Fruit fly (Drosophila melanogaster): Measurements from ENCODE around the gene CG3437.
A peak's percentile ranks its signal among the peaks of the same experiment; 100 is the strongest.

Gene CG3437

DNA sequence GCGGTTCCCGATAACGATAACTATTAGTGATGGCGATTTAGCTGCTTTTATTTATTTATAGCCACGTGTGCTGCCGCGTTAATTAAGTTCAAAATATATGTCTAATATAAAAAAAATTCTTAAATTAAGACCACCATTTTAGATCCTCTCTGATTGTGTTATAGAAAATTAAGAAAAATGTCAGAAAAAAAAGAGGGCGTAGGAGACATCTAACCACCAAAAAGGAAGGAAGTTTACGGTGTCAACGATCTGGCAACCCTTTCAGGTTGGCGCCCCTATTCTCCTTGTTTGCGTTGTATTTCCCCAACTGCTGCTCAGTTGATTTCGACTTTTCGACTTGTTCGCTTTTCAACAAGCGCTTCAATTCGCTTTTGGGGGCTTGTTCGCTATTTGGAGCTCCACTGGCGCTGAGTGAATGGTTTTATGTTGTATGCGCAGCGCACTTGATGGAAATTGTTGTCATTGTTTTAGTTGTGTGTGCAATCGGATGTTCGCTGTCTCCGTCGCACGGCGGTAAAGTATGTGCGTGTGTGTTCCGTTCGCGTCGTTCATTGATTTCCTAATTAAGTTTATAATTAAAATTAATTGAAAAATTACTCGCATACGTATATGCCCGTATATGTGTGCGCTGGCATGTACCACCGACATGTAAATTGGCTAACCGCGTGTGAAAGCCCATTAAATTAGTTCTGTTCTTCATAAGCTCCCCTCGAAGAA is 3.5 kb upstream of the CG3437 start, which contains the start of the genes CG3434 and CG44838 (continued):
- TF ChIP-seq CG1621 (tag; optimal IDR thresholded peaks at IDR 0.05) (peak; percentile 37), cyc (GFP tag; optimal IDR thresholded peaks at IDR 0.05) (peak; percentile 69), fd85E (GFP tag; optimal IDR thresholded peaks at IDR 0.05) (peak; percentile 5), salr (GFP tag; optimal IDR thresholded peaks at IDR 0.05) (peak; percentile 14 to 36), Eip78C (GFP tag) (peak; percentile 92), vri (GFP tag; optimal IDR thresholded peaks at IDR 0.05) (peak; percentile 54), Sox15 (GFP tag; optimal IDR thresholded peaks at IDR 0.05) (peak; percentile 65), CG32006 (GFP tag; optimal IDR thresholded peaks at IDR 0.05) (peak; percentile 70), CG10669 (GFP tag; optimal IDR thresholded peaks at IDR 0.05) (peak; percentile 28), achi (GFP tag; optimal IDR thresholded peaks at IDR 0.05) (peak; percentile 71), CG11762 (GFP tag; optimal IDR thresholded peaks at IDR 0.05; ENCODE audit: insufficient read depth) (peak; percentile 20), Gug (GFP tag; IDR thresholded peaks at IDR 0.05) (peak; percentile 55), Hr38 (GFP tag; optimal IDR thresholded peaks at IDR 0.05) (no peak), eg (GFP tag; IDR thresholded peaks at IDR 0.05) (peak; percentile 75), fkh (GFP tag; optimal IDR thresholded peaks at IDR 0.05) (peak; percentile 93), Sox14 (GFP tag; optimal IDR thresholded peaks at IDR 0.05) (peak; percentile 86), CG31627 (GFP tag; optimal IDR thresholded peaks at IDR 0.05) (peak; percentile 77), Eip93F (GFP tag; optimal IDR thresholded peaks at IDR 0.05) (peak; percentile 69), svp (GFP tag) (peak; percentile 90), spab (GFP tag; optimal IDR thresholded peaks at IDR 0.05) (peak; percentile 9), CG6808 (GFP tag; optimal IDR thresholded peaks at IDR 0.05) (peak; percentile 41)

DNA sequence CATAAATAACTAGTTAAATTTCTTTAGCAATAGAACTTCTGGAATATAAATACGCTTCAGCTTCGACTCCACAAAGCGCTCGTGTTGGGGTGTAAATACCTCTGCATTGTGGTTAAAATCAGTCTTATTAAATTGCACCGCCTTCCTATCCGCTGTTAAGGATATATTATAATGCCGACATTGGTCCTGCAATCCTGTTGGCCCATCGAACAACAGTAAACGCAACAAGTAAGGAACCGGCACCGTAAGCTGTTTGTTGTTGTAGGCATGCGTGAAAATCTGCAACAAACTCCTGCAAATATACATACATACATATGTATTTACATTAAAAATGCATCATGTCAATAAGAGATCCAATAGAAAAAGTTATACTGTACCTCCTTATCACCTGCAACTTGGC is 1.1 kb downstream of the CG3437 start:
- peak; percentile 18 for TF ChIP-seq CG6792 (GFP tag; optimal IDR thresholded peaks at IDR 0.05)
- peak; percentile 20 for TF ChIP-seq Eip78C (GFP tag)
- TF ChIP-seq CG7368 (GFP tag; optimal IDR thresholded peaks at IDR 0.05): no peak
- TF ChIP-seq Met (GFP tag; optimal IDR thresholded peaks at IDR 0.05): peak; percentile 1
- no peak for TF ChIP-seq CG11902 (GFP tag; optimal IDR thresholded peaks at IDR 0.05)
- TF ChIP-seq Hr38 (GFP tag; optimal IDR thresholded peaks at IDR 0.05): no peak

DNA sequence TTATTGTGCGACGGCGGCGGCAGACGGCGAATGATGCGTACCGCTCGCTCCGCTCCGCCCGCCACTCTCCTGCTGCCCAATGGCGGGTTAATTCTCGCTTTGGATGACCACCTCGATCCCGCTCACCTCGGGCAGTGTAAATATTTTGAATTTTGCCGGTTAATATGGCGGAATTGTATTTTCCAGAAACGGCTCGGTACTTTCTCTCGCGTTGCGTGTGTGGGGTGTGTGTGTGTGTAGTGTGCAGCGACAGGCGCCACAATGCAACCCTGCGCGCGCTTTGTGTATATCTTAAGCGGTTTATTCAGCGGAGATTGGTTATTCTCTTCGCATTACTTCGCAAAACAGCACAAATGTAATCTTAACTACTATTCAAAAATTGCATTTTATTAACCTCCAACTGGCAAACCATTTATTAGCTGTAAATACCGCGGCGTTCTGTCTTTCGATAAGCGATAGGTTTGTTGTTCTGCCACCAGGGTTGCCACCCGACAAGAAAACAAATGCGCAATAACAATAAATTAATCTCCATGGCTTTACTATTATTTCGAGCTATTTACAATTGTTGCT is 1.6 kb downstream of the CG3437 start, which contains the start of the genes phol and CG3552:
TSS of gene phol (minus strand) at position 463 of the 570 bp plus-strand sequence.
TSS of gene CG3552 (plus strand) at position 500 of the 570 bp plus-strand sequence.
- TF ChIP-seq Ets21C (GFP tag; optimal IDR thresholded peaks at IDR 0.05) (peak; percentile 8), fkh (GFP tag; optimal IDR thresholded peaks at IDR 0.05) (peak; percentile 24), Hr39 (GFP tag; optimal IDR thresholded peaks at IDR 0.05) (peak; percentile 2), Blimp-1 (GFP tag; optimal IDR thresholded peaks at IDR 0.05) (peak; percentile 10), spab (GFP tag; optimal IDR thresholded peaks at IDR 0.05) (no peak), CG6808 (GFP tag; optimal IDR thresholded peaks at IDR 0.05) (peak; percentile 18), CG3032 (tag; optimal IDR thresholded peaks at IDR 0.05) (no peak), ss (GFP tag; optimal IDR thresholded peaks at IDR 0.05) (peak in 1 of 2 experiments; percentile 27), esn (GFP tag; optimal IDR thresholded peaks at IDR 0.05) (peak; percentile 27), Eip78C (GFP tag) (peak; percentile 71), Sox14 (GFP tag; optimal IDR thresholded peaks at IDR 0.05) (peak; percentile 72)

DNA sequence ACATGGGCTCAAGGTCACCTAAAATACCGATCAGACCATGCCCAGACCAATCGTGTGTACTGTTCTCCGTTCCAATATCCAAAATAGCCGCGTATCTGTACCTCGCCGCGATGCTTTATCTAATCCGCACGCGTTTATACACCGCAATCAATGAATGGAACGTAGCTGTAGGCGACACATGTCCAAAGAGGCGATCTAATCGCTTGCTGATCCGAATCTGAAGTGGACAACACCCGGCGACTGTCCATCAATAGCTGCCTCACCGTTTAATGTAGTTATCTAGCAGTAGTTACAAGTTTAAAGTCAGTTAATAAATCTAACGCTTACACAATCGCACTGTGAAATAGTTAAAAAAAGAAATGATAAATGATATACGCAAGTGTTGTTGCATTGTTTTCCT is 5.0 kb downstream of the CG3437 start:
- TF ChIP-seq Blimp-1 (GFP tag; optimal IDR thresholded peaks at IDR 0.05) (no peak), Eip93F (GFP tag; optimal IDR thresholded peaks at IDR 0.05) (no peak), CG11294 (GFP tag; IDR thresholded peaks at IDR 0.05) (no peak), CG6163 (GFP tag; IDR thresholded peaks at IDR 0.05) (no peak), CG7368 (GFP tag; optimal IDR thresholded peaks at IDR 0.05) (no peak), Smox (GFP tag; optimal IDR thresholded peaks at IDR 0.05) (no peak), CG15336 (GFP tag; IDR thresholded peaks at IDR 0.05) (no peak)

All from whole organism, prepupa.